Fruit fly (Drosophila melanogaster) whole organism, embryonic: ENCODE results near the gene CG14805.

Experiments
- BEAF-32 ChIP-seq: fragments of 200-800 bp; sonication (Bioruptor generic); optimal IDR thresholded peaks from 3 replicates; lab custom pipeline; 2017; ENCODE audit warnings: missing biosample characterization, missing genetic modification characterization, mild to moderate bottlenecking, moderate library complexity, missing genetic modification reagents
- C15 ChIP-seq: fragments of 200-800 bp; sonication (Bioruptor generic); IDR thresholded peaks from 3 replicates; pipeline ENCODE4 v1.3.6; 2022; ENCODE audit warnings: missing biosample characterization, missing genetic modification characterization
- CG10267 ChIP-seq: fragments of 200-800 bp; sonication (Bioruptor generic); optimal IDR thresholded peaks from 2 replicates; lab custom pipeline; 2018; ENCODE audit warnings: missing biosample characterization, mild to moderate bottlenecking, missing genetic modification characterization, moderate library complexity
- CG10431 ChIP-seq: fragments of 200-800 bp; sonication (Bioruptor generic); optimal IDR thresholded peaks from 3 replicates; lab custom pipeline; 2018; ENCODE audit warnings: missing biosample characterization, mild to moderate bottlenecking, missing genetic modification characterization
- CG10565 ChIP-seq: fragments of 200-800 bp; sonication (Bioruptor generic); optimal IDR thresholded peaks from 3 replicates; lab custom pipeline; 2016; ENCODE audit warnings: missing biosample characterization, mild to moderate bottlenecking, missing genetic modification characterization
- CG11456 ChIP-seq: fragments of 200-800 bp; sonication (Bioruptor generic); IDR thresholded peaks from 3 replicates; pipeline ENCODE4 v1.3.6; 2022; ENCODE audit warnings: missing biosample characterization, missing genetic modification characterization
- CG11695 ChIP-seq: fragments of 200-800 bp; sonication (Bioruptor generic); IDR thresholded peaks from 3 replicates; pipeline ENCODE4 v1.3.6; 2022; ENCODE audit warnings: missing biosample characterization, missing genetic modification characterization
- CG11723 ChIP-seq: fragments of 200-800 bp; sonication (Bioruptor generic); optimal IDR thresholded peaks from 2 replicates; lab custom pipeline; 2017; ENCODE audit warnings: missing biosample characterization, mild to moderate bottlenecking, missing genetic modification characterization
- CG12155 ChIP-seq: fragments of 200-800 bp; sonication (Bioruptor generic); optimal IDR thresholded peaks from 3 replicates; lab custom pipeline; 2016; ENCODE audit warnings: missing biosample characterization, missing genetic modification characterization
- CG14710 ChIP-seq: fragments of 200-800 bp; sonication (Bioruptor generic); optimal IDR thresholded peaks from 3 replicates; lab custom pipeline; 2019; ENCODE audit warnings: missing biosample characterization, mild to moderate bottlenecking, missing genetic modification characterization, moderate library complexity
- CG2202 ChIP-seq: fragments of 200-800 bp; sonication (Bioruptor generic); optimal IDR thresholded peaks from 2 replicates; lab custom pipeline; 2018; ENCODE audit warnings: missing biosample characterization, mild to moderate bottlenecking, missing genetic modification characterization
- CG30020 ChIP-seq: fragments of 200-800 bp; optimal IDR thresholded peaks from 2 replicates; lab custom pipeline; 2019; ENCODE audit warnings: missing biosample characterization, mild to moderate bottlenecking, missing genetic modification characterization, moderate library complexity
- CG30403 ChIP-seq: fragments of 200-800 bp; sonication (Bioruptor generic); optimal IDR thresholded peaks from 3 replicates; lab custom pipeline; 2016; ENCODE audit warnings: missing biosample characterization, missing genetic modification characterization
- CG31388 ChIP-seq: fragments of 200-800 bp; sonication (Bioruptor generic); optimal IDR thresholded peaks from 2 replicates; lab custom pipeline; 2016; ENCODE audit warnings: missing biosample characterization, missing genetic modification characterization
- CG4282 ChIP-seq: fragments of 200-800 bp; sonication (Bioruptor generic); optimal IDR thresholded peaks from 2 replicates; lab custom pipeline; 2016; ENCODE audit warnings: missing biosample characterization, missing genetic modification characterization
- CG4404 ChIP-seq: fragments of 200-800 bp; sonication (Bioruptor generic); IDR thresholded peaks from 2 replicates; pipeline ENCODE4 v1.3.6; 2022; ENCODE audit warnings: missing biosample characterization, missing genetic modification characterization
- CG5245 ChIP-seq: fragments of 200-800 bp; sonication (Bioruptor generic); optimal IDR thresholded peaks from 3 replicates; lab custom pipeline; 2016; ENCODE audit warnings: missing biosample characterization, missing genetic modification characterization
- Elba2 ChIP-seq: fragments of 200-800 bp; sonication (Bioruptor generic); optimal IDR thresholded peaks from 3 replicates; lab custom pipeline; 2016; ENCODE audit warnings: missing biosample characterization, missing genetic modification characterization
- H15 ChIP-seq: fragments of 200-800 bp; sonication (Bioruptor generic); IDR thresholded peaks from 3 replicates; pipeline ENCODE4 v1.3.6; 2022; ENCODE audit warnings: missing biosample characterization, missing genetic modification characterization
- HmgD ChIP-seq: fragments of 200-800 bp; sonication (Bioruptor generic); optimal IDR thresholded peaks from 3 replicates; lab custom pipeline; 2016; ENCODE audit warnings: missing biosample characterization, missing genetic modification characterization
- Hsf ChIP-seq: fragments of 200-800 bp; sonication (Bioruptor generic); optimal IDR thresholded peaks from 3 replicates; lab custom pipeline; 2016; ENCODE audit warnings: missing biosample characterization, missing genetic modification characterization
- Kr ChIP-seq: fragments of 200-800 bp; sonication (Bioruptor generic); optimal IDR thresholded peaks from 2 replicates; lab custom pipeline; 2017; ENCODE audit warnings: missing biosample characterization, mild to moderate bottlenecking, missing genetic modification characterization
- MBD-R2 ChIP-seq: fragments of 200-800 bp; sonication (Bioruptor generic); IDR thresholded peaks from 2 replicates; pipeline ENCODE4 v1.3.6; 2022; ENCODE audit warnings: missing biosample characterization, missing genetic modification characterization
- Max ChIP-seq: fragments of 200-800 bp; sonication (Bioruptor generic); optimal IDR thresholded peaks from 2 replicates; lab custom pipeline; 2016; ENCODE audit warnings: missing biosample characterization, mild to moderate bottlenecking, missing genetic modification characterization
- Nf-YC ChIP-seq: fragments of 200-800 bp; optimal IDR thresholded peaks from 3 replicates; lab custom pipeline; 2019; ENCODE audit warnings: missing biosample characterization, mild to moderate bottlenecking, missing genetic modification characterization, moderate library complexity
- NfI ChIP-seq: fragments of 200-800 bp; sonication (Bioruptor generic); optimal IDR thresholded peaks from 3 replicates; lab custom pipeline; 2018; ENCODE audit warnings: missing biosample characterization, mild to moderate bottlenecking, missing genetic modification characterization, moderate library complexity
- abd-A ChIP-seq: fragments of 200-800 bp; sonication (Bioruptor generic); optimal IDR thresholded peaks from 3 replicates; lab custom pipeline; 2019; ENCODE audit warnings: missing biosample characterization, mild to moderate bottlenecking, missing genetic modification characterization, moderate library complexity
- ash1 ChIP-seq: fragments of 200-800 bp; sonication (Bioruptor generic); optimal IDR thresholded peaks from 2 replicates; lab custom pipeline; 2018; ENCODE audit warnings: missing biosample characterization, mild to moderate bottlenecking, missing genetic modification characterization
- bab2 ChIP-seq: fragments of 200-800 bp; sonication (Bioruptor generic); optimal IDR thresholded peaks from 2 replicates; lab custom pipeline; 2016; ENCODE audit warnings: missing biosample characterization, missing genetic modification characterization
- corto ChIP-seq: fragments of 200-800 bp; sonication (Bioruptor generic); optimal IDR thresholded peaks from 2 replicates; lab custom pipeline; 2016; ENCODE audit warnings: missing biosample characterization, mild to moderate bottlenecking, missing genetic modification characterization, moderate library complexity
- crol ChIP-seq: fragments of 200-800 bp; sonication (Bioruptor generic); IDR thresholded peaks from 2 replicates; pipeline ENCODE4 v1.3.6; 2022; ENCODE audit warnings: missing biosample characterization, missing genetic modification characterization
- da ChIP-seq: fragments of 200-800 bp; sonication (Bioruptor generic); optimal IDR thresholded peaks from 2 replicates; lab custom pipeline; 2016; ENCODE audit warnings: missing biosample characterization, missing genetic modification characterization
- danr ChIP-seq: fragments of 200-800 bp; sonication (Bioruptor generic); IDR thresholded peaks from 2 replicates; pipeline ENCODE4 v1.3.6; 2022; ENCODE audit warnings: missing biosample characterization, missing genetic modification characterization
- dm ChIP-seq: fragments of 200-800 bp; sonication (Bioruptor generic); optimal IDR thresholded peaks from 3 replicates; lab custom pipeline; 2016; ENCODE audit warnings: missing biosample characterization, missing genetic modification characterization
- dysf ChIP-seq: fragments of 200-800 bp; sonication (Bioruptor generic); IDR thresholded peaks from 3 replicates; pipeline ENCODE4 v1.3.6; 2022; ENCODE audit warnings: missing biosample characterization, missing genetic modification characterization
- eyg ChIP-seq: fragments of 200-800 bp; sonication (Bioruptor generic); optimal IDR thresholded peaks from 3 replicates; lab custom pipeline; 2016; ENCODE audit warnings: missing biosample characterization, missing genetic modification characterization
- fd102C ChIP-seq: fragments of 200-800 bp; sonication (Bioruptor generic); optimal IDR thresholded peaks from 2 replicates; lab custom pipeline; 2018; ENCODE audit warnings: missing biosample characterization, mild to moderate bottlenecking, missing genetic modification characterization, moderate library complexity
- h ChIP-seq: fragments of >200 bp; optimal IDR thresholded peaks from 2 replicates; lab custom pipeline; 2017
- klu ChIP-seq: fragments of 200-800 bp; sonication (Bioruptor generic); IDR thresholded peaks from 2 replicates; pipeline ENCODE4 v1.3.6; 2022; ENCODE audit warnings: missing biosample characterization, missing genetic modification characterization
- kni ChIP-seq: fragments of 200-800 bp; sonication (Bioruptor generic); optimal IDR thresholded peaks from 3 replicates; lab custom pipeline; 2017; ENCODE audit warnings: mild to moderate bottlenecking, missing biosample characterization, missing genetic modification reagents, missing genetic modification characterization
- p53 ChIP-seq: fragments of 200-800 bp; sonication (Bioruptor generic); optimal IDR thresholded peaks from 2 replicates; lab custom pipeline; 2016; ENCODE audit warnings: missing biosample characterization, missing genetic modification characterization
- psq ChIP-seq: fragments of 200-800 bp; sonication (Bioruptor generic); optimal IDR thresholded peaks from 2 replicates; lab custom pipeline; 2017; ENCODE audit warnings: missing biosample characterization, missing genetic modification characterization
- rib ChIP-seq: fragments of 200-800 bp; sonication (Bioruptor generic); IDR thresholded peaks from 2 replicates; pipeline ENCODE4 v1.3.6; 2022; ENCODE audit warnings: missing biosample characterization, missing genetic modification characterization
- sens ChIP-seq: fragments of 200-800 bp; sonication (Bioruptor generic); peaks from one replicate; lab custom pipeline; 2016; ENCODE audit warnings: missing biosample characterization, missing genetic modification characterization
- seq ChIP-seq: fragments of 200-800 bp; sonication (Bioruptor generic); IDR thresholded peaks from 2 replicates; pipeline ENCODE4 v1.3.6; 2022; ENCODE audit warnings: missing biosample characterization, missing genetic modification characterization
- slp2 ChIP-seq: fragments of 200-800 bp; sonication (Bioruptor generic); optimal IDR thresholded peaks from 2 replicates; lab custom pipeline; 2016; ENCODE audit warnings: missing biosample characterization, missing genetic modification characterization
- sna ChIP-seq: fragments of 200-800 bp; sonication (Bioruptor generic); IDR thresholded peaks from 2 replicates; pipeline ENCODE4 v1.3.6; 2022; ENCODE audit warnings: missing biosample characterization, missing genetic modification characterization; ENCODE audit not compliant: partially characterized antibody
- wdn ChIP-seq: fragments of 200-800 bp; sonication (Bioruptor generic); IDR thresholded peaks from 2 replicates; pipeline ENCODE4 v1.3.6; 2022; ENCODE audit warnings: missing biosample characterization, missing genetic modification characterization
- wek ChIP-seq: fragments of 200-800 bp; sonication (Bioruptor generic); optimal IDR thresholded peaks from 3 replicates; lab custom pipeline; 2018; ENCODE audit warnings: missing biosample characterization, mild to moderate bottlenecking, missing genetic modification characterization, moderate library complexity
- zen2 ChIP-seq: fragments of 200-800 bp; sonication (Bioruptor generic); IDR thresholded peaks from 3 replicates; pipeline ENCODE4 v1.3.6; 2022; ENCODE audit warnings: missing biosample characterization, missing genetic modification characterization; ENCODE audit not compliant: partially characterized antibody
- zfh1 ChIP-seq: fragments of 200-800 bp; sonication (Bioruptor generic); IDR thresholded peaks from 3 replicates; pipeline ENCODE4 v1.3.6; 2022; ENCODE audit warnings: missing biosample characterization, missing genetic modification characterization

The CG14805 gene

dm6 chrX:1861620-1862184, 15.4 kb upstream of the CG14805 start, which contains the start of gene deltaCOP (continued):
- TF ChIP-seq slp2 (GFP tag; lab: Kevin White, UChicago) (peak; percentile 87), CG11456 (peak; percentile 82; the same call in 2 of the 3 replicates), CG5245 (GFP tag; lab: Kevin White, UChicago) (peak; percentile 48), danr (GFP tag; lab: Robert Waterston, UW) (peak; percentile 78), seq (GFP tag; lab: Robert Waterston, UW) (peak; percentile 82), CG30403 (GFP tag; lab: Kevin White, UChicago) (peak; percentile 93), Nf-YC (tag; lab: Kevin White, UChicago) (peak; percentile 60), CG10431 (GFP tag; lab: Kevin White, UChicago) (no peak), CG11723 (GFP tag; lab: Kevin White, UChicago) (peak; percentile 53), klu (GFP tag; lab: Robert Waterston, UW) (peak; percentile 85), ash1 (GFP tag; lab: Kevin White, UChicago) (no peak), sens (GFP tag; lab: Kevin White, UChicago) (peak; percentile 98), Kr (GFP tag; lab: Kevin White, UChicago) (no peak), CG10565 (GFP tag; lab: Kevin White, UChicago) (peak; percentile 43), eyg (peak; percentile 83), p53 (GFP tag; lab: Kevin White, UChicago) (peak; percentile 79), wdn (peak; percentile 81), kni (GFP tag; lab: Kevin White, UChicago) (peak; percentile 32), NfI (GFP tag; lab: Kevin White, UChicago) (peak; percentile 79), dysf (GFP tag; lab: Robert Waterston, UW) (peak; percentile 90), sna (GFP tag; lab: Robert Waterston, UW) (no peak), wek (GFP tag; lab: Kevin White, UChicago) (peak; percentile 37), CG30020 (tag; lab: Kevin White, UChicago) (peak; percentile 41), abd-A (tag; lab: Kevin White, UChicago) (no peak), rib (peak; percentile 75), Elba2 (peak; percentile 31), da (GFP tag; lab: Kevin White, UChicago) (peak; percentile 88), CG14710 (peak; percentile 64), Hsf (GFP tag; lab: Kevin White, UChicago) (peak; percentile 92), zen2 (GFP tag; lab: Robert Waterston, UW) (no peak), crol (GFP tag; lab: Robert Waterston, UW) (peak; percentile 20; the same call in 1 of the 2 replicates), CG12155 (GFP tag; lab: Kevin White, UChicago) (peak; percentile 90), fd102C (GFP tag; lab: Kevin White, UChicago) (no peak), CG4282 (peak; percentile 87), bab2 (GFP tag; lab: Kevin White, UChicago) (peak; percentile 91), CG4404 (GFP tag; lab: Robert Waterston, UW) (peak; percentile 80), dm (GFP tag; lab: Kevin White, UChicago) (peak; percentile 89), H15 (GFP tag; lab: Robert Waterston, UW) (peak; percentile 66; the same call in 1 of the 3 replicates), h (no peak), BEAF-32 (peak; percentile 32), HmgD (peak; percentile 92), C15 (GFP tag; lab: Robert Waterston, UW) (0 out of 3 replicates have a peak, but pooled peaks have one; percentile 50), corto (GFP tag; lab: Kevin White, UChicago) (no peak), CG31388 (GFP tag; lab: Kevin White, UChicago) (peak; percentile 77), psq (GFP tag; lab: Kevin White, UChicago) (peak; percentile 55), CG11695 (peak; percentile 75), CG10267 (tag; lab: Kevin White, UChicago) (peak; percentile 93), MBD-R2 (GFP tag; lab: Robert Waterston, UW) (peak; percentile 83), CG2202 (peak; percentile 47), Max (GFP tag; lab: Kevin White, UChicago) (peak; percentile 88), zfh1 (GFP tag; lab: Robert Waterston, UW) (peak; percentile 70)
